Worm (Caenorhabditis elegans) whole organism, L4/young adult: Measurements from ENCODE around the gene C28D4.10.

ENCODE experiments used
- W03F9.2 ChIP-seq: fragments of 150-350 bp; optimal IDR thresholded peaks from 2 replicates; lab custom pipeline; 2014; ENCODE audit warnings: missing biosample characterization, missing genetic modification characterization
- dao-5 ChIP-seq: sonication (generic microtip); optimal IDR thresholded peaks from 2 replicates; lab custom pipeline; 2016; ENCODE audit warnings: missing genotype, missing genetic modification characterization, moderate library complexity, missing compliant biosample characterization

Gene C28D4.10

DNA sequence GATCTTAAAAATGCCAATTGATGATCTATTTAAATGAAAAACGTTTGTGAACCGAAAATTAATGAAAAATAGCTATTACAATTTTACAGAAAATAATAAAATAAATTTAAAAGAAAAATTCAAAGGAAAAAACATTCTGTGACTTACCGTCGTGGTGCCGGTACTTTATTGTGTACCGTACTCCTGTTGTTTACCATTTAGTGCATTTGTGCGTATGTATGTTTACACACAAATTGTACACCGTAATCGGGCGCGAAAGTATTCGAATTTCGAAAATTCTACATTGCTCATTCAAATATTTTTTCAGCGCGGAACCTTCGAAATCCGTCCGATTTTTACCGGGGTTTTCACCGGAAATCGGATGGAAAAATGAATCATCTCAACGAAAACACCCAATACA, 39.7 kb downstream of the C28D4.10 start, which contains the start of gene T13F2.6:
Gene T13F2.6, plus strand, starts transcription at position 306 of the 400 bp plus-strand sequence.
- TF ChIP-seq dao-5 (tag; lab: Kevin White, UChicago) (no peak), W03F9.2 (tag; lab: Kevin White, UChicago) (peak; percentile 43)

DNA sequence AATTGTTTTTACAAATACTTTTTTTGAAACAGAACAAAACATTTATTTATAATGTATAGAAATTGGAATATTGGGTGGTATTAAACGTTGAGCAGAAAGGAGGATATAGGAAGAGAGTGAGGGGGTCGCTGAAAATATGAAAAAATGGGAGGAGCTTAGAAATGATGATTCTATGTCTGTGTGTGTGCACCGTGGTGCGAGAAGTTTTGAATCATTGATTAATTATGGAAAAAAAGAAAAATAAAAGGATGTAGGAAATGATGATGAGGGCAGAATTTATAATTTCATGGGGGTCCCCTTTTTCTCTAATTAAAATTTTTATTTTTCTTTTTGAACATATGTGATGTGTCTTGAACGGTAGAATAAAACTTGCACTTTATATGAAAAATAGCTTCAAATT, 46.4 kb downstream of the C28D4.10 start, which contains the start of gene sre-4:
Gene sre-4, minus strand, starts transcription at position 101 of the 400 bp plus-strand sequence.
- TF ChIP-seq dao-5 (tag; lab: Kevin White, UChicago) = no peak
